Fruit fly (Drosophila melanogaster): Measurements from ENCODE around the gene brv3.

DNA sequence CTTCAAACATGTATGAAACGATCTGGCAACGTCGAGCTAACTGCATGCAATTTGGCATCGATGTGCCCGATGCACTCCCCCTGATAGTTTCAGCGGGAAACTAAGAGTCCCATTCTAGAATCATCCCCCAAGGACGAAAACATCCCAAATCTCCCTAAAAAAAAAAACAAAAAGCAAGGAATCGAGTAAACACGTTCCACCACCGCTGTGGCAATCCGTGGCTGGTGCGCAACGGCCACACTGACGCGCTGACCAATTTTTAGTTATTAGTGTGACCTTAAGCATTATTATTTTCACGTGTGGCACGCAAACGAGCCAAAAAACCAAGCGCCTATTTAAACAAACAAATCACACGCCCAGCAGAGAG lies 38.7 kb downstream of the brv3 start, which contains the start of gene wds:
- TF ChIP-seq CG6276 (GFP tag; optimal IDR thresholded peaks at IDR 0.05) (no peak), Hr39 (GFP tag; optimal IDR thresholded peaks at IDR 0.05) (no peak), CG6854 (GFP tag; optimal IDR thresholded peaks at IDR 0.05) (no peak), CG11762 (GFP tag; optimal IDR thresholded peaks at IDR 0.05; ENCODE audit: insufficient read depth) (no peak), CG7368 (GFP tag; optimal IDR thresholded peaks at IDR 0.05) (no peak), Ets96B (tag; optimal IDR thresholded peaks at IDR 0.05) (no peak), net (GFP tag; optimal IDR thresholded peaks at IDR 0.05) (no peak), OdsH (GFP tag; optimal IDR thresholded peaks at IDR 0.05) (no peak), Eip75B (GFP tag; optimal IDR thresholded peaks at IDR 0.05) (no peak), Lpt (GFP tag; optimal IDR thresholded peaks at IDR 0.05) (no peak), ss (GFP tag; optimal IDR thresholded peaks at IDR 0.05) (no peak)
